Fruit fly (Drosophila melanogaster): ENCODE measurements around the gene Dcr-1.

Dcr-1 gene

DNA sequence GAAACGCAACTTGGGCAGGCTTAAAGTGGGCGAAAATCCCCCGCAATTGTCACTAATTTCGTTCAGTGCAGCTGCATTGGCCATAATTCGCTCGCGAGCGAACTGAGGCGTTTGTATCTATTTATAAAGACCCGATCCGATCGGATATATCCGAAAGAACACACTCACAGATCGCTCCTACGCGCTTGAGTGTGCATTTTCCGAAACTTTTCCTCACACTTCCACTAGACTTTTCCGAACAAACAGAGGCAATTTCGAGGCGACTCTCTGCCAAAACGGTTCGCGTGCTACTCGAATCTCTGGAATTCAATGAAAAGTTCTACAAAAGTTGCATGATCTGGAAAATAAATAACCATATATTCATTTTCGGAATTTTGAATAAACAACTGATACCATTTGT lies 39.1 kb downstream of the Dcr-1 start, which contains the start of the genes CG6972 and CCAP:
TSS of gene CG6972 (plus strand) at position 215 of the 400 bp plus-strand sequence.
TSS of gene CCAP (minus strand) at position 292 of the 400 bp plus-strand sequence.
- TF ChIP-seq Xbp1 (GFP tag; optimal IDR thresholded peaks at IDR 0.05) (no peak), CG9932 (GFP tag; IDR thresholded peaks at IDR 0.05) (0 out of 2 replicates have a peak, but pooled peaks have one; percentile 23), bowl (GFP tag; IDR thresholded peaks at IDR 0.05) (no peak), CG4424 (GFP tag; optimal IDR thresholded peaks at IDR 0.05) (no peak), sens (GFP tag) (peak; percentile 50), CG15514 (GFP tag; optimal IDR thresholded peaks at IDR 0.05) (no peak), org-1 (GFP tag; optimal IDR thresholded peaks at IDR 0.05) (no peak), hth (optimal IDR thresholded peaks at IDR 0.05) (no peak), CG31388 (GFP tag; optimal IDR thresholded peaks at IDR 0.05) (no peak), Taf1 (GFP tag; IDR thresholded peaks at IDR 0.05) (no peak), CG1024 (GFP tag; IDR thresholded peaks at IDR 0.05) (no peak), CG5245 (GFP tag; optimal IDR thresholded peaks at IDR 0.05) (no peak), Lim3 (GFP tag; IDR thresholded peaks at IDR 0.05) (no peak), ttk (GFP tag; IDR thresholded peaks at IDR 0.05) (no peak), Deaf1 (tag; optimal IDR thresholded peaks at IDR 0.05) (peak; percentile 72), CG16863 (GFP tag; optimal IDR thresholded peaks at IDR 0.05) (no peak), z (GFP tag; IDR thresholded peaks at IDR 0.05) (peak; percentile 63; the same call in 1 of the 3 replicates), CkIIα-i1 (GFP tag; IDR thresholded peaks at IDR 0.05) (no peak), vfl (GFP tag; optimal IDR thresholded peaks at IDR 0.05) (no peak), gsb (GFP tag; IDR thresholded peaks at IDR 0.05) (no peak), prd (optimal IDR thresholded peaks at IDR 0.05) (no peak), prd (GFP tag; IDR thresholded peaks at IDR 0.05) (peak; percentile 20; the same call in 1 of the 3 replicates), luna (GFP tag; optimal IDR thresholded peaks at IDR 0.05) (no peak), bsh (GFP tag; optimal IDR thresholded peaks at IDR 0.05) (no peak), sd (tag; optimal IDR thresholded peaks at IDR 0.05) (peak; percentile 21), sqz (GFP tag; optimal IDR thresholded peaks at IDR 0.05) (no peak), CG18262 (tag; optimal IDR thresholded peaks at IDR 0.05) (no peak), CG18599 (GFP tag; optimal IDR thresholded peaks at IDR 0.05) (no peak)

DNA sequence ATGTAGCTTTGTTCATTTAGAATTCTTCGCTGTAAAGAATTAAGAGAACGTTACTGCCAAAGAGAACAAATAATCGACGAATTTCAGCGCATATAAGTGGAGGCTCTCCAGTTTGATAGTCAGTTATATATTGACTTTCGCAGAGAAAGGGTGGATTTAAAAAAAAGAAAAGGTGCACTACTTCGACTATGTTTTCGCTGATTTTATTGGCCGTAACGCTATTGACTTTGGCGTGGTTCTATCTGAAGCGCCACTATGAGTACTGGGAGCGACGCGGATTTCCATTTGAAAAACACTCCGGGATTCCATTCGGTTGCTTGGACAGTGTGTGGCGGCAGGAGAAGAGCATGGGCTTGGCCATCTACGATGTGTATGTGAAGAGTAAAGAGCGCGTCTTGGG lies 42.7 kb downstream of the Dcr-1 start, which contains the start of gene Cyp6d4:
TSS of gene Cyp6d4 (plus strand) at position 112 of the 400 bp plus-strand sequence.
- no peak for TF ChIP-seq toy (GFP tag; IDR thresholded peaks at IDR 0.05)
- no peak for TF ChIP-seq CG13424 (tag; optimal IDR thresholded peaks at IDR 0.05)
- no peak for TF ChIP-seq nau (GFP tag; optimal IDR thresholded peaks at IDR 0.05)
- TF ChIP-seq gfzf (GFP tag; optimal IDR thresholded peaks at IDR 0.05): no peak
- TF ChIP-seq sens-2 (GFP tag; IDR thresholded peaks at IDR 0.05): no peak
- TF ChIP-seq dan (GFP tag; IDR thresholded peaks at IDR 0.05): no peak
- no peak for TF ChIP-seq CG2199 (GFP tag; IDR thresholded peaks at IDR 0.05)
- TF ChIP-seq ato (GFP tag; IDR thresholded peaks at IDR 0.05; ENCODE audit: partially characterized antibody): no peak
- no peak for TF ChIP-seq nerfin-1 (tag; optimal IDR thresholded peaks at IDR 0.05)
- TF ChIP-seq rib (GFP tag; IDR thresholded peaks at IDR 0.05): no peak
- no peak for TF ChIP-seq CG16815 (GFP tag; optimal IDR thresholded peaks at IDR 0.05)
- TF ChIP-seq hbn (GFP tag; IDR thresholded peaks at IDR 0.05; ENCODE audit: partially characterized antibody): no peak
- no peak for TF ChIP-seq CG34422 (GFP tag; IDR thresholded peaks at IDR 0.05)
- peak in 1 of 2 experiments; percentile 19 for TF ChIP-seq Trl (optimal IDR thresholded peaks at IDR 0.05)
- no peak for TF ChIP-seq Trl (GFP tag; optimal IDR thresholded peaks at IDR 0.05)
- TF ChIP-seq CG1603 (tag; optimal IDR thresholded peaks at IDR 0.05): no peak
- TF ChIP-seq MESR4 (GFP tag; optimal IDR thresholded peaks at IDR 0.05): no peak
- TF ChIP-seq CG32532 (GFP tag; IDR thresholded peaks at IDR 0.05): 0 out of 2 replicates have a peak, but pooled peaks have one; percentile 29
- no peak for TF ChIP-seq croc (GFP tag; conservative IDR thresholded peaks at IDR 0.05)
- TF ChIP-seq Nf-YC (tag; optimal IDR thresholded peaks at IDR 0.05): no peak
- TF ChIP-seq HLHmδ (GFP tag; optimal IDR thresholded peaks at IDR 0.05): no peak
- TF ChIP-seq CG3163 (GFP tag; optimal IDR thresholded peaks at IDR 0.05): peak; percentile 82
- TF ChIP-seq CG11093 (GFP tag; IDR thresholded peaks at IDR 0.05): no peak
- no peak for TF ChIP-seq Atf3 (GFP tag; optimal IDR thresholded peaks at IDR 0.05)
- no peak for TF ChIP-seq kay (GFP tag; optimal IDR thresholded peaks at IDR 0.05)
